Worm (Caenorhabditis elegans) whole organism, late embryonic: ENCODE data around the gene atp-4.

ENCODE experiments used
- K09A11.1 ChIP-seq: sonication (generic microtip); optimal IDR thresholded peaks from 2 replicates; lab custom pipeline; 2017; ENCODE audit warnings: antibody characterized with exemption, mild to moderate bottlenecking, missing genetic modification characterization, missing compliant biosample characterization; ENCODE audit not compliant: insufficient read depth
- dmd-4 ChIP-seq: sonication (generic microtip); optimal IDR thresholded peaks from 2 replicates; lab custom pipeline; 2016; ENCODE audit warnings: borderline replicate concordance, missing genetic modification characterization, missing compliant biosample characterization
- fax-1 ChIP-seq: sonication (generic microtip); optimal IDR thresholded peaks from 2 replicates; lab custom pipeline; 2016; ENCODE audit warnings: missing genotype, missing genetic modification characterization, missing compliant biosample characterization
- hlh-15 ChIP-seq: sonication (generic microtip); optimal IDR thresholded peaks from 2 replicates; lab custom pipeline; 2016; ENCODE audit warnings: missing genetic modification characterization, missing compliant biosample characterization
- nfya-1 ChIP-seq: sonication (generic microtip); optimal IDR thresholded peaks from 2 replicates; lab custom pipeline; 2017; ENCODE audit warnings: missing genetic modification characterization, mild to moderate bottlenecking, missing compliant biosample characterization, antibody characterized with exemption, moderate library complexity
- nhr-11 ChIP-seq: fragments of 150-350 bp; optimal IDR thresholded peaks from 2 replicates; lab custom pipeline; 2014; ENCODE audit warnings: missing biosample characterization, missing genetic modification characterization
- npax-4 ChIP-seq: sonication (generic microtip); optimal IDR thresholded peaks from 2 replicates; lab custom pipeline; 2016; ENCODE audit warnings: missing genetic modification characterization, missing compliant biosample characterization
- odd-2 ChIP-seq: sonication (generic microtip); optimal IDR thresholded peaks from 2 replicates; lab custom pipeline; 2017; ENCODE audit warnings: antibody characterized with exemption, mild to moderate bottlenecking, missing genetic modification characterization, missing compliant biosample characterization
- pag-3 ChIP-seq: sonication (generic microtip); optimal IDR thresholded peaks from 2 replicates; lab custom pipeline; 2016; ENCODE audit warnings: missing compliant biosample characterization, missing genetic modification characterization, borderline replicate concordance
- pat-9 ChIP-seq: fragments of 200-800 bp; sonication (Bioruptor generic); optimal IDR thresholded peaks from 2 replicates; lab custom pipeline; 2018; ENCODE audit warnings: mild to moderate bottlenecking, missing genetic modification characterization, moderate library complexity, missing compliant biosample characterization
- pha-4 ChIP-seq: fragments of 150-350 bp; optimal IDR thresholded peaks from 2 replicates; lab custom pipeline; 2018; ENCODE audit warnings: missing biosample characterization, missing genetic modification reagents, missing genetic modification characterization
- pqm-1 ChIP-seq: sonication (generic microtip); optimal IDR thresholded peaks from 2 replicates; lab custom pipeline; 2016; ENCODE audit warnings: missing genetic modification characterization, missing compliant biosample characterization
- tbx-2 ChIP-seq: sonication (generic microtip); optimal IDR thresholded peaks from 2 replicates; lab custom pipeline; 2016; ENCODE audit warnings: missing genetic modification characterization, missing compliant biosample characterization

- no peak for TF ChIP-seq pqm-1
- no peak for TF ChIP-seq npax-4
- TF ChIP-seq dmd-4 (tag; lab: Kevin White, UChicago), result no peak
- TF ChIP-seq K09A11.1 (tag; lab: Kevin White, UChicago), result no peak
- no peak for TF ChIP-seq tbx-2 (tag; lab: Kevin White, UChicago)
- no peak for TF ChIP-seq fax-1
- no peak for TF ChIP-seq pag-3 (tag; lab: Kevin White, UChicago)
- TF ChIP-seq nhr-11, result no peak
- TF ChIP-seq nfya-1, result no peak
- TF ChIP-seq pha-4 (tag; lab: Kevin White, UChicago), result no peak
- TF ChIP-seq odd-2 (tag; lab: Kevin White, UChicago), result no peak
- no peak for TF ChIP-seq hlh-15 (tag; lab: Kevin White, UChicago)
- no peak for TF ChIP-seq pat-9
Observed at ce11 chrV:6400950-6401551, 25.9 kb downstream of the atp-4 start.
